Fruit fly (Drosophila melanogaster) whole organism, embryonic: Measurements from ENCODE around the gene CG17177.

Experiments
- Awh ChIP-seq: fragments of 200-800 bp; sonication (Bioruptor generic); IDR thresholded peaks from 2 replicates; pipeline ENCODE4, ENCODE4 v1.3.6; 2022; ENCODE audit warnings: missing biosample characterization, missing genetic modification characterization
- Blimp-1 ChIP-seq: fragments of 200-800 bp; sonication (Bioruptor generic); optimal IDR thresholded peaks from 3 replicates; lab custom pipeline; 2018; ENCODE audit warnings: missing biosample characterization, missing genetic modification characterization, mild to moderate bottlenecking, moderate library complexity, missing genetic modification reagents
- CG10431 ChIP-seq: fragments of 200-800 bp; sonication (Bioruptor generic); optimal IDR thresholded peaks from 3 replicates; lab custom pipeline; 2018; ENCODE audit warnings: missing biosample characterization, mild to moderate bottlenecking, missing genetic modification characterization
- CG11398 ChIP-seq: fragments of 200-800 bp; sonication (Bioruptor generic); optimal IDR thresholded peaks from 2 replicates; lab custom pipeline; 2016; ENCODE audit warnings: missing biosample characterization, missing genetic modification characterization
- CG11696 ChIP-seq: fragments of 200-800 bp; sonication (Bioruptor generic); IDR thresholded peaks from 2 replicates; pipeline ENCODE4 v1.3.6; 2022; ENCODE audit warnings: missing biosample characterization, missing genetic modification characterization
- CG14014 ChIP-seq: fragments of 200-800 bp; sonication (Bioruptor generic); IDR thresholded peaks from 2 replicates; pipeline ENCODE4 v1.3.6; 2022; ENCODE audit warnings: missing biosample characterization, missing genetic modification characterization
- CG16779 ChIP-seq: fragments of 200-800 bp; sonication (Bioruptor generic); IDR thresholded peaks from 2 replicates; pipeline ENCODE4 v1.3.6; 2022; ENCODE audit warnings: missing biosample characterization, missing genetic modification characterization
- CG16815 ChIP-seq: fragments of 200-800 bp; sonication (Bioruptor generic); optimal IDR thresholded peaks from 3 replicates; lab custom pipeline; 2017; ENCODE audit warnings: missing biosample characterization, mild to moderate bottlenecking, missing genetic modification characterization
- CG17328 ChIP-seq: fragments of 200-800 bp; sonication (Bioruptor generic); IDR thresholded peaks from 2 replicates; pipeline ENCODE4 v1.3.6; 2022; ENCODE audit warnings: missing biosample characterization, missing genetic modification characterization
- CG2116 ChIP-seq: fragments of 200-800 bp; sonication (Bioruptor generic); optimal IDR thresholded peaks from 3 replicates; lab custom pipeline; 2018; ENCODE audit warnings: missing biosample characterization, mild to moderate bottlenecking, missing genetic modification characterization
- CG2129 ChIP-seq: fragments of 200-800 bp; sonication (Bioruptor generic); IDR thresholded peaks from 2 replicates; pipeline ENCODE4 v1.3.6; 2022; ENCODE audit warnings: missing biosample characterization, missing genetic modification characterization; ENCODE audit not compliant: partially characterized antibody
- CG2199 ChIP-seq: fragments of 200-800 bp; sonication (Bioruptor generic); IDR thresholded peaks from 3 replicates; pipeline ENCODE4 v1.3.6; 2022; ENCODE audit warnings: missing biosample characterization, missing genetic modification characterization
- CG2712 ChIP-seq: fragments of 200-800 bp; optimal IDR thresholded peaks from 3 replicates; lab custom pipeline; 2019; ENCODE audit warnings: missing biosample characterization, mild to moderate bottlenecking, missing genetic modification characterization, moderate library complexity
- CG33557 ChIP-seq: fragments of 200-800 bp; sonication (Bioruptor generic); optimal IDR thresholded peaks from 2 replicates; lab custom pipeline; 2019; ENCODE audit warnings: missing biosample characterization, mild to moderate bottlenecking, missing genetic modification characterization, moderate library complexity
- CG7271 ChIP-seq: fragments of 200-800 bp; sonication (Bioruptor generic); optimal IDR thresholded peaks from 2 replicates; lab custom pipeline; 2018; ENCODE audit warnings: missing biosample characterization, mild to moderate bottlenecking, missing genetic modification characterization, moderate library complexity
- CG9215 ChIP-seq: fragments of 200-800 bp; sonication (Bioruptor generic); IDR thresholded peaks from 2 replicates; pipeline ENCODE4 v1.3.6; 2022; ENCODE audit warnings: missing biosample characterization, missing genetic modification characterization
- CG9437 ChIP-seq: fragments of 200-800 bp; sonication (Bioruptor generic); optimal IDR thresholded peaks from 2 replicates; lab custom pipeline; 2018; ENCODE audit warnings: missing biosample characterization, mild to moderate bottlenecking, missing genetic modification characterization
- Camta ChIP-seq: fragments of 200-800 bp; sonication (Bioruptor generic); optimal IDR thresholded peaks from 2 replicates; lab custom pipeline; 2016; ENCODE audit warnings: missing biosample characterization, missing genetic modification characterization
- CkIIα-i1 ChIP-seq: fragments of 200-800 bp; sonication (Bioruptor generic); IDR thresholded peaks from 2 replicates; pipeline ENCODE4 v1.3.6; 2022; ENCODE audit warnings: missing biosample characterization, missing genetic modification characterization
- D19A ChIP-seq: fragments of 200-800 bp; optimal IDR thresholded peaks from 3 replicates; lab custom pipeline; 2019; ENCODE audit warnings: missing biosample characterization, mild to moderate bottlenecking, missing genetic modification characterization, moderate library complexity
- Dad ChIP-seq: fragments of 200-800 bp; sonication (Bioruptor generic); optimal IDR thresholded peaks from 3 replicates; lab custom pipeline; 2016; ENCODE audit warnings: missing biosample characterization, missing genetic modification characterization
- HHEX ChIP-seq: fragments of 200-800 bp; sonication (Bioruptor generic); optimal IDR thresholded peaks from 3 replicates; lab custom pipeline; 2017; ENCODE audit warnings: missing biosample characterization, mild to moderate bottlenecking, missing genetic modification characterization, missing genetic modification reagents
- HmgD ChIP-seq: fragments of 200-800 bp; sonication (Bioruptor generic); optimal IDR thresholded peaks from 3 replicates; lab custom pipeline; 2016; ENCODE audit warnings: missing biosample characterization, missing genetic modification characterization
- Hr3 ChIP-seq: fragments of 200-800 bp; sonication (Bioruptor generic); optimal IDR thresholded peaks from 3 replicates; lab custom pipeline; 2016; ENCODE audit warnings: missing biosample characterization, missing genetic modification characterization
- Kr ChIP-seq: fragments of 200-800 bp; sonication (Bioruptor generic); optimal IDR thresholded peaks from 2 replicates; lab custom pipeline; 2017; ENCODE audit warnings: missing biosample characterization, mild to moderate bottlenecking, missing genetic modification characterization
- Nf-YB ChIP-seq: fragments of 200-800 bp; sonication (Bioruptor generic); optimal IDR thresholded peaks from 3 replicates; lab custom pipeline; 2019; ENCODE audit warnings: missing biosample characterization, mild to moderate bottlenecking, missing genetic modification characterization, moderate library complexity
- Oaz ChIP-seq: fragments of 200-800 bp; sonication (Bioruptor generic); IDR thresholded peaks from 2 replicates; pipeline ENCODE4 v1.3.6; 2022; ENCODE audit warnings: missing biosample characterization, missing genetic modification characterization
- Sox102F ChIP-seq: fragments of 200-800 bp; sonication (Bioruptor generic); optimal IDR thresholded peaks from 2 replicates; lab custom pipeline; 2018; ENCODE audit warnings: missing biosample characterization, mild to moderate bottlenecking, missing genetic modification characterization, moderate library complexity
- abd-A ChIP-seq: fragments of 200-800 bp; sonication (Bioruptor generic); optimal IDR thresholded peaks from 3 replicates; lab custom pipeline; 2019; ENCODE audit warnings: missing biosample characterization, mild to moderate bottlenecking, missing genetic modification characterization, moderate library complexity
- bigmax ChIP-seq: fragments of 200-800 bp; sonication (Bioruptor generic); optimal IDR thresholded peaks from 2 replicates; lab custom pipeline; 2018; ENCODE audit warnings: missing biosample characterization, mild to moderate bottlenecking, missing genetic modification characterization
- bowl ChIP-seq: fragments of 200-800 bp; sonication (Bioruptor generic); IDR thresholded peaks from 2 replicates; pipeline ENCODE4 v1.3.6; 2022; ENCODE audit warnings: missing biosample characterization, missing genetic modification characterization
- crc ChIP-seq: fragments of 200-800 bp; sonication (Bioruptor generic); optimal IDR thresholded peaks from 2 replicates; lab custom pipeline; 2016; ENCODE audit warnings: missing biosample characterization, missing genetic modification characterization
- dysf ChIP-seq: fragments of 200-800 bp; sonication (Bioruptor generic); IDR thresholded peaks from 3 replicates; pipeline ENCODE4 v1.3.6; 2022; ENCODE audit warnings: missing biosample characterization, missing genetic modification characterization
- emc ChIP-seq: fragments of 200-800 bp; sonication (Bioruptor generic); optimal IDR thresholded peaks from 2 replicates; lab custom pipeline; 2016; ENCODE audit warnings: missing biosample characterization, missing genetic modification characterization
- esg ChIP-seq: fragments of 200-800 bp; sonication (Bioruptor generic); conservative IDR thresholded peaks from 2 replicates; pipeline ENCODE4 v1.3.6; 2022; ENCODE audit warnings: missing biosample characterization, missing genetic modification characterization
- ewg ChIP-seq: fragments of 200-800 bp; sonication (Bioruptor generic); optimal IDR thresholded peaks from 3 replicates; lab custom pipeline; 2017; ENCODE audit warnings: mild to moderate bottlenecking, missing biosample characterization, missing genetic modification reagents, missing genetic modification characterization
- grau ChIP-seq: fragments of 200-800 bp; optimal IDR thresholded peaks from 3 replicates; lab custom pipeline; 2019; ENCODE audit warnings: missing biosample characterization, mild to moderate bottlenecking, missing genetic modification characterization, moderate library complexity
- gro ChIP-seq: fragments of 200-800 bp; sonication (Bioruptor generic); optimal IDR thresholded peaks from 2 replicates; lab custom pipeline; 2016; ENCODE audit warnings: missing biosample characterization, missing genetic modification characterization
- gsb ChIP-seq: fragments of 200-800 bp; sonication (Bioruptor generic); IDR thresholded peaks from 2 replicates; pipeline ENCODE4 v1.3.6; 2022; ENCODE audit warnings: missing biosample characterization, missing genetic modification characterization
- ham ChIP-seq: fragments of 200-800 bp; sonication (Bioruptor generic); IDR thresholded peaks from 2 replicates; pipeline ENCODE4 v1.3.6; 2022; ENCODE audit warnings: missing biosample characterization, missing genetic modification characterization
- hb ChIP-seq: fragments of 200-800 bp; sonication (Bioruptor generic); IDR thresholded peaks from 3 replicates; pipeline ENCODE4 v1.3.6; 2022; ENCODE audit warnings: missing biosample characterization, missing genetic modification characterization; ENCODE audit not compliant: partially characterized antibody
- pho ChIP-seq: fragments of 200-800 bp; sonication (Bioruptor generic); optimal IDR thresholded peaks from 2 replicates; lab custom pipeline; 2016; ENCODE audit warnings: missing biosample characterization, missing genetic modification characterization
- psq ChIP-seq: fragments of 200-800 bp; sonication (Bioruptor generic); optimal IDR thresholded peaks from 2 replicates; lab custom pipeline; 2017; ENCODE audit warnings: missing biosample characterization, missing genetic modification characterization
- salm ChIP-seq: fragments of 200-800 bp; sonication (Bioruptor generic); optimal IDR thresholded peaks from 2 replicates; lab custom pipeline; 2018; ENCODE audit warnings: missing biosample characterization, mild to moderate bottlenecking, missing genetic modification characterization
- scrt ChIP-seq: fragments of 200-800 bp; sonication (Bioruptor generic); optimal IDR thresholded peaks from 2 replicates; lab custom pipeline; 2018; ENCODE audit warnings: missing biosample characterization, mild to moderate bottlenecking, missing genetic modification characterization, moderate library complexity
- sna ChIP-seq: fragments of 200-800 bp; sonication (Bioruptor generic); IDR thresholded peaks from 2 replicates; pipeline ENCODE4 v1.3.6; 2022; ENCODE audit warnings: missing biosample characterization, missing genetic modification characterization; ENCODE audit not compliant: partially characterized antibody
- so ChIP-seq: fragments of 200-800 bp; sonication (Bioruptor generic); IDR thresholded peaks from 3 replicates; pipeline ENCODE4 v1.3.6; 2022; ENCODE audit warnings: missing biosample characterization, missing genetic modification characterization
- sr ChIP-seq: fragments of 200-800 bp; sonication (Bioruptor generic); IDR thresholded peaks from 3 replicates; pipeline ENCODE4 v1.3.6; 2022; ENCODE audit warnings: missing biosample characterization, missing genetic modification characterization
- stc ChIP-seq: fragments of 200-800 bp; sonication (Bioruptor generic); IDR thresholded peaks from 2 replicates; pipeline ENCODE4 v1.3.6; 2022; ENCODE audit warnings: missing biosample characterization, missing genetic modification characterization
- tio ChIP-seq: fragments of 200-800 bp; sonication (Bioruptor generic); optimal IDR thresholded peaks from 2 replicates; lab custom pipeline; 2017; ENCODE audit warnings: missing biosample characterization, missing genetic modification characterization, inconsistent platforms
- zen ChIP-seq: fragments of 200-800 bp; sonication (Bioruptor generic); optimal IDR thresholded peaks from 3 replicates; lab custom pipeline; 2018; ENCODE audit warnings: missing biosample characterization, mild to moderate bottlenecking, missing genetic modification characterization, moderate library complexity

The CG17177 gene

DNA sequence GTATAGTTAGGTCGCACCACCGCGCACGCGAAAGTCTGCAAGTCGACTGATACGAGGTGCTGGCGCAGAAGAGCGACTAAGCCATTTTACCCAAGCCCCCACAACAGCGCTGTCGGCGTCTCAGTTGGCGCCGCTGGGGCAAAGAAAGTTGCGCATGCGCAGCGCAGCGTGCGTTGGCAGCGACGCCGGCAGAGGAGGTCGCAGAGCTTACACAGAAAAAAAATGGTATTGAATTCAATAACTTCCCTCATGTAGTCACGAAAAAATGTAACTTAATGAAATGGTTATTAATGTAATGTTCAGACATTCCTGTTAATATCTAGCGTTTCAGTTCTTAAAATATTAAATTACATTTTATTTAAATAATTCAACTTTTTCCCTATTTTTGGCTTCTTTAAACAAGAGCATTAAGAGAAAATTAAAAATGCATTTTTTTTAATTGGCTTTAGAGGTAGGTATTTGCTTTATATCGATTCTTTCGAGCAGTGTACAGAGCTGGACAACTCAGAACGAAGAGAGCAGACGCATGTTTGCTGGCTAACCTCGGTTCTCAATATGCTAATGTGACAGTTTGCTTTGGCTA lies 23.3 kb downstream of the CG17177 start, which contains the start of gene CG4914 (continued):
- TF ChIP-seq CG7271 (tag; lab: Kevin White, UChicago), result no peak
- TF ChIP-seq CG11696 (GFP tag; lab: Robert Waterston, UW), result no peak
- no peak for TF ChIP-seq gsb
- TF ChIP-seq bigmax (GFP tag; lab: Kevin White, UChicago), result no peak
- no peak for TF ChIP-seq ham (GFP tag; lab: Robert Waterston, UW)
- TF ChIP-seq emc (GFP tag; lab: Kevin White, UChicago), result no peak
- TF ChIP-seq CG17328 (GFP tag; lab: Robert Waterston, UW), result peak; percentile 55; the same call in 1 of the 2 replicates
- peak; percentile 95 for TF ChIP-seq CG2712 (tag; lab: Kevin White, UChicago)
- TF ChIP-seq CG2116 (GFP tag; lab: Kevin White, UChicago), result peak; percentile 53
- no peak for TF ChIP-seq CG2199
- TF ChIP-seq abd-A (tag; lab: Kevin White, UChicago), result no peak
- TF ChIP-seq scrt (GFP tag; lab: Kevin White, UChicago), result peak; percentile 30
- peak; percentile 70 for TF ChIP-seq Nf-YB (GFP tag; lab: Kevin White, UChicago)
- peak; percentile 70; the same call in 1 of the 3 replicates for TF ChIP-seq so
- TF ChIP-seq hb (GFP tag; lab: Robert Waterston, UW), result no peak
- peak; percentile 88 for TF ChIP-seq Blimp-1
- peak; percentile 78 for TF ChIP-seq CG9437
- no peak for TF ChIP-seq sna (GFP tag; lab: Robert Waterston, UW)
- peak; percentile 58 for TF ChIP-seq zen (tag; lab: Kevin White, UChicago)
- TF ChIP-seq Awh (GFP tag; lab: Robert Waterston, UW), result peak; percentile 77; the same call in 1 of the 2 replicates
- peak; percentile 61 for TF ChIP-seq CG14014 (GFP tag; lab: Robert Waterston, UW)
- peak; percentile 29 for TF ChIP-seq salm (tag; lab: Kevin White, UChicago)
- peak; percentile 85 for TF ChIP-seq D19A (tag; lab: Kevin White, UChicago)
- peak; percentile 70 for TF ChIP-seq esg
- TF ChIP-seq CG16815 (GFP tag; lab: Kevin White, UChicago), result peak; percentile 85
- TF ChIP-seq Dad (GFP tag; lab: Kevin White, UChicago), result no peak
- TF ChIP-seq Sox102F, result peak; percentile 88
- TF ChIP-seq grau (tag; lab: Kevin White, UChicago), result peak; percentile 86
- peak; percentile 52 for TF ChIP-seq Camta (GFP tag; lab: Kevin White, UChicago)
- no peak for TF ChIP-seq psq (GFP tag; lab: Kevin White, UChicago)
- 0 out of 2 replicates have a peak, but pooled peaks have one; percentile 47 for TF ChIP-seq CG16779 (GFP tag; lab: Robert Waterston, UW)
- no peak for TF ChIP-seq CG2129
- no peak for TF ChIP-seq crc (GFP tag; lab: Kevin White, UChicago)
- TF ChIP-seq gro, result no peak
- TF ChIP-seq CG10431 (GFP tag; lab: Kevin White, UChicago), result peak; percentile 50
- no peak for TF ChIP-seq CG11398 (GFP tag; lab: Kevin White, UChicago)
- TF ChIP-seq Hr3, result peak; percentile 81
- TF ChIP-seq stc (GFP tag; lab: Robert Waterston, UW), result peak; percentile 47; the same call in 1 of the 2 replicates
- TF ChIP-seq Kr, result no peak
- peak; percentile 55 for TF ChIP-seq HHEX (GFP tag; lab: Kevin White, UChicago)
- TF ChIP-seq pho (GFP tag; lab: Kevin White, UChicago), result no peak
- peak; percentile 85 for TF ChIP-seq tio
- no peak for TF ChIP-seq bowl (GFP tag; lab: Robert Waterston, UW)
- TF ChIP-seq CG9215 (GFP tag; lab: Robert Waterston, UW), result peak; percentile 60
- TF ChIP-seq ewg (GFP tag; lab: Kevin White, UChicago), result peak; percentile 78
- TF ChIP-seq CkIIα-i1 (GFP tag; lab: Robert Waterston, UW), result no peak
- TF ChIP-seq sr, result no peak
- TF ChIP-seq Oaz (GFP tag; lab: Robert Waterston, UW), result no peak
- TF ChIP-seq dysf, result peak; percentile 66
- TF ChIP-seq CG33557 (GFP tag; lab: Kevin White, UChicago), result peak; percentile 88
- no peak for TF ChIP-seq HmgD (GFP tag; lab: Kevin White, UChicago)
